Worm (Caenorhabditis elegans) whole organism, L4/young adult: Measurements from ENCODE around the gene lonp-2.

Experiments
- W03F9.2 ChIP-seq: fragments of 150-350 bp; optimal IDR thresholded peaks from 2 replicates; lab custom pipeline; 2014; ENCODE audit warnings: missing biosample characterization, missing genetic modification characterization
- dao-5 ChIP-seq: sonication (generic microtip); optimal IDR thresholded peaks from 2 replicates; lab custom pipeline; 2016; ENCODE audit warnings: missing genotype, missing genetic modification characterization, moderate library complexity, missing compliant biosample characterization
- him-1 ChIP-seq: sonication (generic microtip); optimal IDR thresholded peaks from 2 replicates; lab custom pipeline; 2016; ENCODE audit warnings: missing genotype, missing genetic modification reagents, missing genetic modification characterization, missing compliant biosample characterization

ce11 chrIII:12153514-12153913 is 45.9 kb downstream of the lonp-2 start:
- no peak for TF ChIP-seq dao-5 (tag; lab: Kevin White, UChicago)
- no peak for TF ChIP-seq him-1 (tag; lab: Kevin White, UChicago)
- TF ChIP-seq W03F9.2 (tag; lab: Kevin White, UChicago) = no peak
